Worm (Caenorhabditis elegans) whole organism, L2 larva: ENCODE data around the gene Y44A6B.3.

Source experiments
- aly-2 ChIP-seq: fragments of 150-350 bp; optimal IDR thresholded peaks from 2 replicates; lab custom pipeline; 2014; ENCODE audit warnings: missing biosample characterization, missing genetic modification characterization
- elt-3 ChIP-seq: sonication (generic microtip); optimal IDR thresholded peaks from 2 replicates; lab custom pipeline; 2017; ENCODE audit warnings: missing biosample characterization, missing genetic modification characterization

DNA sequence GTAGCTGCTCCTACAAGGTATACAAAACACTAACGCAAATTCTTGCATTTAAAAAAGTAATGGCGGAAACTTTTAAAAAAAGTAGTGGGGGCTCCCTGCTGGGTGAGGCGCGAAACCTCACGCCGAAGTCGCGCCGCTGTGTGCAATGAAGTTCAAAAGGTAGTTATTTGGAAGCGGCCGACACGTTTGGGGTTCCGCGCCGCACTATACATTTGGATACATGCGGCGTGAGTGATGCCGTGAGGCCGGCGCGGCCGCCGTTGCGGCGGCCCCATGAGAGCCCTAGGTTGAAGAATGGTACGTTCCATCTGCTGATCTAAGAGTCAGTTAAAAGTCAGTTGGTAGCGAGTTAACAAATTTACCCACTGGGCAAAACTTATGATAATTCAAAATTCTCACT is 43.6 kb upstream of the Y44A6B.3 start:
- TF ChIP-seq aly-2 (tag; lab: Kevin White, UChicago) (no peak), elt-3 (tag; lab: Kevin White, UChicago) (no peak)
